Fruit fly (Drosophila melanogaster) whole organism, pupa: ENCODE measurements around the gene p24-1.

ENCODE experiments used
- CG10348 ChIP-seq: fragments of 200-800 bp; sonication (Bioruptor generic); IDR thresholded peaks from 2 replicates; pipeline ENCODE4 v1.3.6; 2022; ENCODE audit warnings: missing biosample characterization, missing genetic modification characterization
- CG12605 ChIP-seq: fragments of 200-800 bp; sonication (Bioruptor generic); IDR thresholded peaks from 2 replicates; pipeline ENCODE4 v1.3.6; 2022; ENCODE audit warnings: missing biosample characterization, missing genetic modification characterization
- CG13204 ChIP-seq: fragments of 200-800 bp; sonication (Bioruptor generic); optimal IDR thresholded peaks from 2 replicates; lab custom pipeline; 2018; ENCODE audit warnings: missing biosample characterization, mild to moderate bottlenecking, missing genetic modification characterization, moderate library complexity
- CG14655 ChIP-seq: fragments of 200-800 bp; sonication (Bioruptor generic); optimal IDR thresholded peaks from 3 replicates; lab custom pipeline; 2017; ENCODE audit warnings: mild to moderate bottlenecking, missing biosample characterization, missing genetic modification reagents, missing genetic modification characterization
- CG15710 ChIP-seq: fragments of 200-800 bp; sonication (Bioruptor generic); optimal IDR thresholded peaks from 2 replicates; lab custom pipeline; 2018; ENCODE audit warnings: missing biosample characterization, mild to moderate bottlenecking, missing genetic modification characterization, moderate library complexity
- CG17806 ChIP-seq: fragments of 200-800 bp; sonication (Bioruptor generic); optimal IDR thresholded peaks from 2 replicates; lab custom pipeline; 2018; ENCODE audit warnings: missing biosample characterization, mild to moderate bottlenecking, missing genetic modification characterization, moderate library complexity
- CG32121 ChIP-seq: fragments of 200-800 bp; sonication (Bioruptor generic); IDR thresholded peaks from 2 replicates; pipeline ENCODE4 v1.3.6; 2022; ENCODE audit warnings: missing biosample characterization, missing genetic modification characterization
- CG34367 ChIP-seq: fragments of 200-800 bp; sonication (Bioruptor generic); optimal IDR thresholded peaks from 2 replicates; lab custom pipeline; 2018; ENCODE audit warnings: missing biosample characterization, mild to moderate bottlenecking, missing genetic modification characterization
- CG4496 ChIP-seq: fragments of 200-800 bp; sonication (Bioruptor generic); IDR thresholded peaks from 3 replicates; pipeline ENCODE4 v1.3.6; 2022; ENCODE audit warnings: missing biosample characterization, missing genetic modification characterization
- CG8159 ChIP-seq: fragments of 200-800 bp; sonication (Bioruptor generic); optimal IDR thresholded peaks from 3 replicates; lab custom pipeline; 2018; ENCODE audit warnings: missing biosample characterization, mild to moderate bottlenecking, missing genetic modification characterization, moderate library complexity
- CG8301 ChIP-seq: fragments of 200-800 bp; sonication (Bioruptor generic); optimal IDR thresholded peaks from 2 replicates; lab custom pipeline; 2018; ENCODE audit warnings: missing biosample characterization, mild to moderate bottlenecking, missing genetic modification characterization
- CG9948 ChIP-seq: fragments of 200-800 bp; sonication (Bioruptor generic); optimal IDR thresholded peaks from 2 replicates; lab custom pipeline; 2018; ENCODE audit warnings: missing biosample characterization, mild to moderate bottlenecking, missing genetic modification characterization, moderate library complexity
- D1 ChIP-seq: fragments of 200-800 bp; sonication (Bioruptor generic); optimal IDR thresholded peaks from 2 replicates; lab custom pipeline; 2018; ENCODE audit warnings: missing biosample characterization, mild to moderate bottlenecking, missing genetic modification characterization, moderate library complexity
- EcR ChIP-seq: fragments of 200-800 bp; sonication (Bioruptor generic); optimal IDR thresholded peaks from 3 replicates; lab custom pipeline; 2019; ENCODE audit warnings: missing biosample characterization, missing genetic modification characterization, mild to moderate bottlenecking, moderate library complexity, missing genetic modification reagents
- Ets98B ChIP-seq: fragments of 200-800 bp; sonication (Bioruptor generic); IDR thresholded peaks from 2 replicates; pipeline ENCODE4 v1.3.6; 2022; ENCODE audit warnings: missing biosample characterization, missing genetic modification characterization
- Pif1A ChIP-seq: fragments of 200-800 bp; sonication (Bioruptor generic); optimal IDR thresholded peaks from 3 replicates; lab custom pipeline; 2016; ENCODE audit warnings: missing biosample characterization, missing genetic modification characterization
- Pif1B ChIP-seq: fragments of 200-800 bp; sonication (Bioruptor generic); optimal IDR thresholded peaks from 3 replicates; lab custom pipeline; 2016; ENCODE audit warnings: missing biosample characterization, missing genetic modification characterization
- Snoo ChIP-seq: fragments of 200-800 bp; sonication (Bioruptor generic); optimal IDR thresholded peaks from 3 replicates; lab custom pipeline; 2017; ENCODE audit warnings: missing biosample characterization, mild to moderate bottlenecking, missing genetic modification characterization, inconsistent platforms
- fd96Ca ChIP-seq: fragments of 200-800 bp; sonication (Bioruptor generic); IDR thresholded peaks from 3 replicates; pipeline ENCODE4 v1.3.6; 2022; ENCODE audit warnings: missing biosample characterization, missing genetic modification characterization
- gl ChIP-seq: fragments of 200-800 bp; sonication (Bioruptor generic); optimal IDR thresholded peaks from 2 replicates; lab custom pipeline; 2018; ENCODE audit warnings: missing biosample characterization, mild to moderate bottlenecking, missing genetic modification characterization
- rn ChIP-seq: fragments of 200-800 bp; sonication (Bioruptor generic); IDR thresholded peaks from 2 replicates; pipeline ENCODE4 v1.3.6; 2022; ENCODE audit warnings: missing biosample characterization, missing genetic modification characterization

p24-1 gene

DNA sequence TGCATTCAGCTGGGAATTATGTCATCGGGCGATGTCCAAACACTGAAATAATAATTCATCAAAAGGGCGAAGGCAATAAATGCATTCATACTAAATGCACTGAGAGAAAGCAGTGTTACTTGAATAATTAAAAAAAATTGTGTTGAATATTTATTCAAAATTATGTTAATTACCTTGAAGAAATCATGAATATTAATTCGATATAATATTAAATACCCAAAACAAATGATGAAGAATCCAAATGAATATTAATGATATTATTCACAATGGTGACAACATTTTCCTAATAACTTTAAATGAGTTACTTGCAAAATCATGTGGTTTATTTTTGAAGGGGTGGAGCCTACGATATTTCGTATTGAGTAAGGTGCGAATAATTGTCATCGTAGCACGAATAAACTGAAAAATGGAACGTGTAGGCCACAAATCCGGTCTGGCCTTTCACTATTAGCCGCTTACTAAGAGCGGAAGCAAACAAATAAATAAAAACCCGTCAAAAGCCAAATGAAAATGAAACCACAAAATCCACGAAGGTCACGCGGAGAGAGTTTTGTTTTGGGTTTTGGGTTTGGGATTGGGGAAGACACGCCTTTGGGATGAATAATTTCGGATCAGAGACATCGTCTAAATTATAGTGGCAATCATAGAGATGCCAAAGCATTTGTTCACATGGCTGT is 10.5 kb downstream of the p24-1 start:
- no peak for TF ChIP-seq CG9948 (tag; lab: Kevin White, UChicago)
- TF ChIP-seq CG10348 (GFP tag; lab: Robert Waterston, UW): no peak
- peak; percentile 45 for TF ChIP-seq CG8159
- no peak for TF ChIP-seq Pif1B
- no peak for TF ChIP-seq CG17806 (tag; lab: Kevin White, UChicago)
- no peak for TF ChIP-seq EcR (GFP tag; lab: Kevin White, UChicago)
- no peak for TF ChIP-seq Pif1A (GFP tag; lab: Kevin White, UChicago)
- no peak for TF ChIP-seq Ets98B

DNA sequence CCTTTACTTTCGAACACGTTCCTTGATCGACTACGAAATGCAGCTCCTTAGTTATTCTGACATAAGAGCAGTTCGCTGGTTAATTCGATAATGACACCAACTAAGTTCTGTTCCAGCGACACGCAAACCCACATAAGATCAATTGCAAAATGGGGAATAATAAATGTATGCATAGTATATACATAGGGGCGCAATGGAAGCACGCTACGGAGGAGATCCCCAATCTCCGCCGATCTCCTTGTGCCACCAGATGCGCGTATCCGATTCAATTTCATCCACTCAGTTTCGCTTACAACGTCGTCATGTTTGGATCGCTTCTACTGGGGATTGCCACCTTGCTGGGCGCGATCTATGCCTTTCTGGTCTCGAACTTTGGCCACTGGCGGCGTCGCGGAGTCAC is 13.0 kb downstream of the p24-1 start, which contains the start of gene Cyp28c1:
Cyp28c1 (plus strand) TSS at position 301 of the 400 bp plus-strand sequence.
- no peak for TF ChIP-seq EcR (GFP tag; lab: Kevin White, UChicago)
- no peak for TF ChIP-seq rn (GFP tag; lab: Robert Waterston, UW)
- no peak for TF ChIP-seq fd96Ca (GFP tag; lab: Robert Waterston, UW)
- no peak for TF ChIP-seq CG14655
- no peak for TF ChIP-seq CG32121
- TF ChIP-seq CG8159: no peak
- no peak for TF ChIP-seq Pif1B
- TF ChIP-seq CG9948 (tag; lab: Kevin White, UChicago): no peak
- no peak for TF ChIP-seq CG4496 (GFP tag; lab: Robert Waterston, UW)
- TF ChIP-seq gl (tag; lab: Kevin White, UChicago): no peak
- TF ChIP-seq Pif1A (GFP tag; lab: Kevin White, UChicago): no peak
- no peak for TF ChIP-seq CG17806 (tag; lab: Kevin White, UChicago)
- no peak for TF ChIP-seq Ets98B
- no peak for TF ChIP-seq CG12605 (GFP tag; lab: Robert Waterston, UW)
- no peak for TF ChIP-seq CG10348 (GFP tag; lab: Robert Waterston, UW)
- TF ChIP-seq CG8301 (tag; lab: Kevin White, UChicago): no peak

DNA sequence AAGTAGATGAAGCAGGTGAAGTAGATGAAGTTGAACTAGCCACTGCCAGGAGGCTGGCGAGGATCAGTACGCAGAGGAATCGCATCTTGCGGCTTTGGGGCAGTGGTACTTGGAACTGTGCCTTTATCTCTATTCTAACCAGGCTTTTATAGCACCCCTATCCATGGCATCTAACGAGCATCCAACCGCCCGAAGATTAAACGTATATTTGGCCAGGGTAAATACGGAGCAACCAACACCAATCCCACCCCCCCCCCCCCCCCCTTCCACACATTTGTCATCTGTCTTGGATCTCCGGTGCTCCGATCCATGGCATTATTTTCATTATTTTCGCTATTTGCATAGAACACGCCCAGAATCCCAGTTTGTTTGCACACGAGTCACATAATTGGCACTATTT is 14.4 kb downstream of the p24-1 start, which contains the start of gene CG15741:
CG15741 (minus strand) TSS at position 101 of the 400 bp plus-strand sequence.
- TF ChIP-seq CG8159 (no peak), Pif1B (no peak), gl (tag; lab: Kevin White, UChicago) (no peak), CG4496 (GFP tag; lab: Robert Waterston, UW) (no peak), CG15710 (no peak), CG10348 (GFP tag; lab: Robert Waterston, UW) (no peak), EcR (GFP tag; lab: Kevin White, UChicago) (no peak), rn (GFP tag; lab: Robert Waterston, UW) (no peak), Pif1A (GFP tag; lab: Kevin White, UChicago) (no peak), CG34367 (tag; lab: Kevin White, UChicago) (no peak), D1 (tag; lab: Kevin White, UChicago) (no peak), Ets98B (no peak), Snoo (tag; lab: Kevin White, UChicago) (no peak), CG12605 (GFP tag; lab: Robert Waterston, UW) (no peak), fd96Ca (GFP tag; lab: Robert Waterston, UW) (no peak)

DNA sequence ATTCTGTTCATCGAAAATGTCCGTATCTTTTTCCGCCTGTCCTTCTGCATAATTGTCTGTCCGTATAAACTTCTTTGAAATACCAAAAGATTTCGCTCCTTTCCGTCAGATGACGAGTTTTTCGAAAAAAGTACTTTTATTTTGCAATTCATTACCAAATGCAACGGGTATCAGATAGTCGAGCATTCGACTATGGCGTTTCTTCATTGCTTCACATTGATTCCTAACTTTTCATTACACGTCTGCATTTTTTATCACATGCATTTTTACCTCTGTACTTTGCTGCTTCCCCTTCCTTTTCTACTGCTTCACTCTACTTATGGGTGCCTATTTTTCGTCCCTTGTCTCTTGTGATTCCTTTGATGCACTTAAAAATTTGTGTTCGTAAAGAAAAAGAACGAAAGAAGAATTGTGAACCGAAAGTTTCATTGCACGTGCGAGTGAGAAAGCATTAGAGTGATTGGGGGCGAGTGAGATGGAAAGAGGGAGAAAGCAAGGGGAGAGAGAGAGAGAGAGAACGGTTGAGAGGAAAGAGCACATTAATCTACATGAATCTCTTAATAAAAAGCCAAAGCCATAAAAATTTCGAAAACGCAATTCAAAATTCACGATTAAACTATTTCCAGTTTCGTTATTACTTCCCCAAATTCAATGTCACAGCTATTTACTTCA is 23.9 kb downstream of the p24-1 start:
- no peak for TF ChIP-seq CG14655
- TF ChIP-seq CG12605 (GFP tag; lab: Robert Waterston, UW): no peak
- no peak for TF ChIP-seq CG4496 (GFP tag; lab: Robert Waterston, UW)
- TF ChIP-seq CG17806 (tag; lab: Kevin White, UChicago): no peak
- no peak for TF ChIP-seq CG15710
- no peak for TF ChIP-seq CG9948 (tag; lab: Kevin White, UChicago)
- no peak for TF ChIP-seq Ets98B
- no peak for TF ChIP-seq CG8159

DNA sequence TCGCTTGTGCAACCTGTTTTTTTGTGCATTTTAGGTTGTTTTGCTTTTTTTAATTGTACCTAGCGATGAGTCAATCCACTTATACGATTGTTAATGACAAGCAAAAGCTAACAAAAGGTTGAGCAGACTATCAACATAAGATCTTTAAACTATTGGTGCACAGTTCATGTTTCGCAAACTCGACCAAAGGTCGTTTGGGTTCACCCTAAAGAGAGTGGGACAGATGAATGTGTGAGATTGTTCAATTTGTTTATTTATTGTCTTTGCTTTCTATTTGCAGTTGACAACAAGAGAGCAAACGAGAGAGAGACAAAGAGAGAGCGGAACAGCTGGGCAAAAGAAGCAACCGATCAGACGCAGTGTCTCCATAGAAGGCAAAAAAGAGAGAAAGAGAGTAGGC is 29.3 kb downstream of the p24-1 start:
- TF ChIP-seq rn (GFP tag; lab: Robert Waterston, UW): no peak
- TF ChIP-seq Pif1B: no peak
- TF ChIP-seq CG34367 (tag; lab: Kevin White, UChicago): peak; percentile 14
- TF ChIP-seq Pif1A (GFP tag; lab: Kevin White, UChicago): no peak
- TF ChIP-seq CG13204 (GFP tag; lab: Kevin White, UChicago): no peak
- peak; percentile 83 for TF ChIP-seq CG8159
- TF ChIP-seq CG15710: peak; percentile 19
- TF ChIP-seq CG32121: peak; percentile 65
- TF ChIP-seq CG12605 (GFP tag; lab: Robert Waterston, UW): peak; percentile 85
- peak; percentile 54 for TF ChIP-seq CG8301 (tag; lab: Kevin White, UChicago)
- peak; percentile 4 for TF ChIP-seq CG17806 (tag; lab: Kevin White, UChicago)
- no peak for TF ChIP-seq CG10348 (GFP tag; lab: Robert Waterston, UW)
- TF ChIP-seq D1 (tag; lab: Kevin White, UChicago): no peak
- peak; percentile 38 for TF ChIP-seq EcR (GFP tag; lab: Kevin White, UChicago)
- peak; percentile 60 for TF ChIP-seq Ets98B
- TF ChIP-seq Snoo (tag; lab: Kevin White, UChicago): no peak
- peak; percentile 62; the same call in 1 of the 3 replicates for TF ChIP-seq fd96Ca (GFP tag; lab: Robert Waterston, UW)
- peak; percentile 44 for TF ChIP-seq gl (tag; lab: Kevin White, UChicago)
- TF ChIP-seq CG4496 (GFP tag; lab: Robert Waterston, UW): peak; percentile 50; the same call in 2 of the 3 replicates
- TF ChIP-seq CG14655: no peak
- TF ChIP-seq CG9948 (tag; lab: Kevin White, UChicago): peak; percentile 11
- TF ChIP-seq, all 21 proteins: peak for 13
